Fruit fly (Drosophila melanogaster) whole organism, embryonic: ENCODE results near the gene Arpc5.
A peak's percentile ranks its signal among the peaks of the same experiment; 100 is the strongest.

Source experiments
- Ada2b ChIP-seq: fragments of 200-800 bp; sonication (Bioruptor generic); IDR thresholded peaks from 2 replicates; pipeline ENCODE4 v1.3.6; 2022; ENCODE audit warnings: missing biosample characterization, missing genetic modification characterization
- B-H2 ChIP-seq: fragments of 200-800 bp; sonication (Bioruptor generic); optimal IDR thresholded peaks from 2 replicates; lab custom pipeline; 2018; ENCODE audit warnings: missing biosample characterization, mild to moderate bottlenecking, missing genetic modification characterization
- CG10979 ChIP-seq: fragments of 200-800 bp; sonication (Bioruptor generic); optimal IDR thresholded peaks from 2 replicates; lab custom pipeline; 2018; ENCODE audit warnings: missing biosample characterization, mild to moderate bottlenecking, missing genetic modification characterization, moderate library complexity
- CG11085 ChIP-seq: fragments of 200-800 bp; sonication (Bioruptor generic); IDR thresholded peaks from 2 replicates; pipeline ENCODE4 v1.3.6; 2022; ENCODE audit warnings: missing biosample characterization, missing genetic modification characterization
- CG12219 ChIP-seq: fragments of 200-800 bp; sonication (Bioruptor generic); optimal IDR thresholded peaks from 3 replicates; lab custom pipeline; 2018; ENCODE audit warnings: missing biosample characterization, mild to moderate bottlenecking, missing genetic modification characterization
- CG13624 ChIP-seq: fragments of 200-800 bp; sonication (Bioruptor generic); optimal IDR thresholded peaks from 2 replicates; lab custom pipeline; 2016; ENCODE audit warnings: missing biosample characterization, missing genetic modification characterization
- CG14667 ChIP-seq: fragments of 200-800 bp; sonication (Bioruptor generic); IDR thresholded peaks from 2 replicates; pipeline ENCODE4 v1.3.6; 2022; ENCODE audit warnings: missing biosample characterization, missing genetic modification characterization
- CG15269 ChIP-seq: fragments of 200-800 bp; sonication (Bioruptor generic); optimal IDR thresholded peaks from 2 replicates; lab custom pipeline; 2018; ENCODE audit warnings: missing biosample characterization, mild to moderate bottlenecking, missing genetic modification characterization, moderate library complexity
- CG15601 ChIP-seq: fragments of 200-800 bp; sonication (Bioruptor generic); optimal IDR thresholded peaks from 3 replicates; lab custom pipeline; 2019; ENCODE audit warnings: missing biosample characterization, mild to moderate bottlenecking, missing genetic modification characterization, moderate library complexity
- CG16813 ChIP-seq: fragments of 200-800 bp; sonication (Bioruptor generic); IDR thresholded peaks from 3 replicates; pipeline ENCODE4 v1.3.6; 2022; ENCODE audit warnings: missing biosample characterization, missing genetic modification characterization; ENCODE audit not compliant: partially characterized antibody
- CG17385 ChIP-seq: fragments of 200-800 bp; sonication (Bioruptor generic); optimal IDR thresholded peaks from 3 replicates; lab custom pipeline; 2018; ENCODE audit warnings: missing biosample characterization, mild to moderate bottlenecking, missing genetic modification characterization
- CG1792 ChIP-seq: fragments of 200-800 bp; sonication (Bioruptor generic); optimal IDR thresholded peaks from 2 replicates; lab custom pipeline; 2016; ENCODE audit warnings: missing biosample characterization, missing genetic modification characterization
- CG18262 ChIP-seq: fragments of 200-800 bp; optimal IDR thresholded peaks from 3 replicates; lab custom pipeline; 2019; ENCODE audit warnings: missing biosample characterization, mild to moderate bottlenecking, missing genetic modification characterization, moderate library complexity
- CG34422 ChIP-seq: fragments of 200-800 bp; sonication (Bioruptor generic); IDR thresholded peaks from 3 replicates; pipeline ENCODE4 v1.3.6; 2022; ENCODE audit warnings: missing biosample characterization, missing genetic modification characterization
- CG3726 ChIP-seq: fragments of 200-800 bp; sonication (Bioruptor generic); IDR thresholded peaks from 3 replicates; pipeline ENCODE4, ENCODE4 v1.3.6; 2022; ENCODE audit warnings: missing biosample characterization, missing genetic modification characterization
- CG42726 ChIP-seq: fragments of 200-800 bp; sonication (Bioruptor generic); IDR thresholded peaks from 2 replicates; pipeline ENCODE4 v1.3.6; 2022; ENCODE audit warnings: missing biosample characterization, missing genetic modification characterization; ENCODE audit not compliant: partially characterized antibody
- CG4282 ChIP-seq: fragments of 200-800 bp; sonication (Bioruptor generic); optimal IDR thresholded peaks from 2 replicates; lab custom pipeline; 2016; ENCODE audit warnings: missing biosample characterization, missing genetic modification characterization
- CG4730 ChIP-seq: fragments of 200-800 bp; sonication (Bioruptor generic); IDR thresholded peaks from 2 replicates; pipeline ENCODE4 v1.3.6; 2022; ENCODE audit warnings: missing biosample characterization, missing genetic modification characterization
- CG7928 ChIP-seq: fragments of 200-800 bp; sonication (Bioruptor generic); optimal IDR thresholded peaks from 2 replicates; lab custom pipeline; 2017; ENCODE audit warnings: missing biosample characterization, mild to moderate bottlenecking, missing genetic modification characterization
- CG8359 ChIP-seq: fragments of 200-800 bp; sonication (Bioruptor generic); optimal IDR thresholded peaks from 2 replicates; lab custom pipeline; 2017; ENCODE audit warnings: missing biosample characterization, mild to moderate bottlenecking, missing genetic modification characterization, borderline replicate concordance
- CG9215 ChIP-seq: fragments of 200-800 bp; sonication (Bioruptor generic); IDR thresholded peaks from 2 replicates; pipeline ENCODE4 v1.3.6; 2022; ENCODE audit warnings: missing biosample characterization, missing genetic modification characterization
- D19B ChIP-seq: fragments of 200-800 bp; sonication (Bioruptor generic); optimal IDR thresholded peaks from 2 replicates; lab custom pipeline; 2017; ENCODE audit warnings: missing biosample characterization, mild to moderate bottlenecking, missing genetic modification characterization
- Dbx ChIP-seq: fragments of 200-800 bp; sonication (Bioruptor generic); IDR thresholded peaks from 3 replicates; pipeline ENCODE4 v1.3.6; 2022; ENCODE audit warnings: missing biosample characterization, missing genetic modification characterization
- Deaf1 ChIP-seq: fragments of 200-800 bp; optimal IDR thresholded peaks from 3 replicates; lab custom pipeline; 2019; ENCODE audit warnings: missing biosample characterization, mild to moderate bottlenecking, missing genetic modification characterization, moderate library complexity
- Ets65A ChIP-seq: fragments of 200-800 bp; sonication (Bioruptor generic); peaks from one replicate; lab custom pipeline; 2016; ENCODE audit warnings: missing biosample characterization, missing genetic modification characterization
- H15 ChIP-seq: fragments of 200-800 bp; sonication (Bioruptor generic); IDR thresholded peaks from 3 replicates; pipeline ENCODE4 v1.3.6; 2022; ENCODE audit warnings: missing biosample characterization, missing genetic modification characterization
- Hey ChIP-seq: fragments of 200-800 bp; sonication (Bioruptor generic); optimal IDR thresholded peaks from 3 replicates; lab custom pipeline; 2018; ENCODE audit warnings: missing biosample characterization, mild to moderate bottlenecking, missing genetic modification characterization
- Hmr ChIP-seq: fragments of 200-800 bp; sonication (Bioruptor generic); optimal IDR thresholded peaks from 3 replicates; lab custom pipeline; 2017; ENCODE audit warnings: mild to moderate bottlenecking, missing biosample characterization, missing genetic modification reagents, missing genetic modification characterization
- MTF-1 ChIP-seq: fragments of 200-800 bp; sonication (Bioruptor generic); optimal IDR thresholded peaks from 2 replicates; lab custom pipeline; 2018; ENCODE audit warnings: missing biosample characterization, mild to moderate bottlenecking, missing genetic modification characterization, borderline replicate concordance
- Max ChIP-seq: fragments of 200-800 bp; sonication (Bioruptor generic); optimal IDR thresholded peaks from 2 replicates; lab custom pipeline; 2016; ENCODE audit warnings: missing biosample characterization, mild to moderate bottlenecking, missing genetic modification characterization
- Sry-β ChIP-seq: fragments of 200-800 bp; sonication (Bioruptor generic); optimal IDR thresholded peaks from 2 replicates; lab custom pipeline; 2018; ENCODE audit warnings: missing biosample characterization, mild to moderate bottlenecking, missing genetic modification characterization, moderate library complexity
- Xbp1 ChIP-seq: fragments of 200-800 bp; sonication (Bioruptor generic); optimal IDR thresholded peaks from 3 replicates; lab custom pipeline; 2016; ENCODE audit warnings: missing biosample characterization, mild to moderate bottlenecking, missing genetic modification characterization
- ato ChIP-seq: fragments of 200-800 bp; sonication (Bioruptor generic); IDR thresholded peaks from 2 replicates; pipeline ENCODE4 v1.3.6; 2022; ENCODE audit warnings: missing biosample characterization, missing genetic modification characterization; ENCODE audit not compliant: partially characterized antibody
- cad ChIP-seq: fragments of >200 bp; optimal IDR thresholded peaks from 2 replicates; lab custom pipeline; 2017; ENCODE audit warnings: missing biosample characterization, missing genetic modification characterization
- chif ChIP-seq, 2 experiments: fragments of 200-800 bp; sonication (Bioruptor generic); optimal IDR thresholded peaks; 3 replicates each; lab custom pipeline; 2016; ENCODE audit warnings: missing biosample characterization in 2 of 2, missing genetic modification characterization in 2 of 2
- crp ChIP-seq, 2 experiments: fragments of 200-800 bp; sonication (Bioruptor generic); optimal IDR thresholded peaks; 2 replicates in 1 of 2; 3 replicates in 1 of 2; lab custom pipeline; 2017; ENCODE audit warnings: missing biosample characterization in 2 of 2, missing genetic modification characterization in 2 of 2, mild to moderate bottlenecking in 1 of 2, moderate library complexity in 1 of 2
- grau ChIP-seq: fragments of 200-800 bp; optimal IDR thresholded peaks from 3 replicates; lab custom pipeline; 2019; ENCODE audit warnings: missing biosample characterization, mild to moderate bottlenecking, missing genetic modification characterization, moderate library complexity
- hb ChIP-seq: fragments of 200-800 bp; sonication (Bioruptor generic); IDR thresholded peaks from 3 replicates; pipeline ENCODE4 v1.3.6; 2022; ENCODE audit warnings: missing biosample characterization, missing genetic modification characterization; ENCODE audit not compliant: partially characterized antibody
- hbn ChIP-seq: fragments of 200-800 bp; sonication (Bioruptor generic); IDR thresholded peaks from 2 replicates; pipeline ENCODE4 v1.3.6; 2022; ENCODE audit warnings: missing biosample characterization, missing genetic modification characterization; ENCODE audit not compliant: partially characterized antibody
- lab ChIP-seq: fragments of 200-800 bp; sonication (Bioruptor generic); optimal IDR thresholded peaks from 3 replicates; lab custom pipeline; 2017; ENCODE audit warnings: missing biosample characterization, missing genetic modification characterization, mild to moderate bottlenecking, moderate library complexity, missing genetic modification reagents
- lmd ChIP-seq: fragments of 200-800 bp; sonication (Bioruptor generic); IDR thresholded peaks from 2 replicates; pipeline ENCODE4 v1.3.6; 2022; ENCODE audit warnings: missing biosample characterization, missing genetic modification characterization
- nmo ChIP-seq: fragments of 200-800 bp; sonication (Bioruptor generic); optimal IDR thresholded peaks from 2 replicates; lab custom pipeline; 2018; ENCODE audit warnings: missing biosample characterization, mild to moderate bottlenecking, missing genetic modification characterization, moderate library complexity
- run ChIP-seq: fragments of 200-800 bp; sonication (Bioruptor generic); optimal IDR thresholded peaks from 3 replicates; lab custom pipeline; 2018; ENCODE audit warnings: missing biosample characterization, mild to moderate bottlenecking, missing genetic modification characterization
- shn ChIP-seq: fragments of 200-800 bp; sonication (Bioruptor generic); optimal IDR thresholded peaks from 3 replicates; lab custom pipeline; 2016; ENCODE audit warnings: missing biosample characterization, missing genetic modification characterization
- sr ChIP-seq: fragments of 200-800 bp; sonication (Bioruptor generic); IDR thresholded peaks from 3 replicates; pipeline ENCODE4 v1.3.6; 2022; ENCODE audit warnings: missing biosample characterization, missing genetic modification characterization
- ssp ChIP-seq: fragments of 200-800 bp; sonication (Bioruptor generic); IDR thresholded peaks from 2 replicates; pipeline ENCODE4 v1.3.6; 2022; ENCODE audit warnings: missing biosample characterization, missing genetic modification characterization
- tgo ChIP-seq: fragments of 200-800 bp; sonication (Bioruptor generic); IDR thresholded peaks from 3 replicates; pipeline ENCODE4 v1.3.6; 2022; ENCODE audit warnings: missing biosample characterization, missing genetic modification characterization
- trem ChIP-seq: fragments of 200-800 bp; optimal IDR thresholded peaks from 3 replicates; lab custom pipeline; 2019; ENCODE audit warnings: missing biosample characterization, mild to moderate bottlenecking, missing genetic modification characterization, moderate library complexity
- twi ChIP-seq: fragments of 200-800 bp; optimal IDR thresholded peaks from 2 replicates; lab custom pipeline; 2019; ENCODE audit warnings: missing biosample characterization, mild to moderate bottlenecking, missing genetic modification characterization, moderate library complexity
- zen ChIP-seq: fragments of 200-800 bp; sonication (Bioruptor generic); optimal IDR thresholded peaks from 3 replicates; lab custom pipeline; 2018; ENCODE audit warnings: missing biosample characterization, mild to moderate bottlenecking, missing genetic modification characterization, moderate library complexity

Arpc5 gene

DNA sequence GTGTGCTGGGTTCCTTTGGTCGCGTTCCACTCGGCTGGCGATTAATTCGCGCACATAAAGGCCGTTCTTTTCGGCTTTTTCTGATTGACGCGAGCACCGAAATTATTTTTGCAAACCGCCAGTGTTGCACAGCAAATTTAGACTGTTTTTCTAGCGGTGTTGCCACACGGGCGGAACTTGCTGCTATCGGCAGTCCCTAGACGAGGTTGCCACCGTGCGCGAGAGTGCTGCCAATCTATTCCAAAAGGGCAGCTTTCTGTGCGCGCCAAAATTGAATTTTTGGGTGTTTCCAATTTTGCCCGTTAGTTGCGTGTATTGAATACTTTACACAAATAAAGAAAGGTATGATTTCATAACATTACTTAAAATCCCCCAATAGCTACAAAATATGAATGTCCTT is 5.2 kb downstream of the Arpc5 start, which contains the start of gene Drp1 (continued):
- TF ChIP-seq Xbp1 = peak; percentile 57
- TF ChIP-seq twi (tag; lab: Kevin White, UChicago) = no peak
- peak; percentile 76 for TF ChIP-seq Hmr
- TF ChIP-seq hb = peak; percentile 58; the same call in 2 of the 3 replicates
- no peak for TF ChIP-seq Ada2b
- peak; percentile 61 for TF ChIP-seq ato (GFP tag; lab: Robert Waterston, UW)
- TF ChIP-seq run (tag; lab: Kevin White, UChicago) = no peak
- no peak for TF ChIP-seq D19B (GFP tag; lab: Kevin White, UChicago)
- peak; percentile 41 for TF ChIP-seq shn (GFP tag; lab: Kevin White, UChicago)
- TF ChIP-seq CG7928 (GFP tag; lab: Kevin White, UChicago) = peak; percentile 43
- no peak for TF ChIP-seq lab
- TF ChIP-seq crp (GFP tag; optimal IDR thresholded peaks at IDR 0.05; lab: Kevin White, UChicago) = peak in 1 of 2 experiments; percentile 71
- peak; percentile 16 for TF ChIP-seq zen (tag; lab: Kevin White, UChicago)
- TF ChIP-seq CG15269 = no peak
- peak; percentile 72 for TF ChIP-seq Dbx (GFP tag; lab: Robert Waterston, UW)
- TF ChIP-seq ssp (GFP tag; lab: Robert Waterston, UW) = no peak
- peak; percentile 50 for TF ChIP-seq CG13624 (GFP tag; lab: Kevin White, UChicago)
- peak; percentile 47; the same call in 1 of the 3 replicates for TF ChIP-seq H15
- TF ChIP-seq CG8359 (GFP tag; lab: Kevin White, UChicago) = no peak
- peak; percentile 75 for TF ChIP-seq CG16813
- peak; percentile 52; the same call in 1 of the 2 replicates for TF ChIP-seq CG11085 (GFP tag; lab: Robert Waterston, UW)
- TF ChIP-seq grau (tag; lab: Kevin White, UChicago) = peak; percentile 37
- no peak for TF ChIP-seq Sry-β
- no peak for TF ChIP-seq CG12219 (GFP tag; lab: Kevin White, UChicago)
- TF ChIP-seq Deaf1 = no peak
- peak; percentile 92 for TF ChIP-seq CG42726 (GFP tag; lab: Robert Waterston, UW)
- TF ChIP-seq tgo (GFP tag; lab: Robert Waterston, UW) = no peak
- peak; percentile 44; the same call in 1 of the 2 replicates for TF ChIP-seq lmd
- TF ChIP-seq CG3726 = no peak
- TF ChIP-seq CG9215 (GFP tag; lab: Robert Waterston, UW) = no peak; the same call in 1 of the 2 replicates
- no peak for TF ChIP-seq MTF-1 (GFP tag; lab: Kevin White, UChicago)
- no peak for TF ChIP-seq Max (GFP tag; lab: Kevin White, UChicago)
- TF ChIP-seq CG17385 (GFP tag; lab: Kevin White, UChicago) = peak; percentile 13
- TF ChIP-seq cad (GFP tag; lab: Kevin White, UChicago) = no peak
- TF ChIP-seq Ets65A (GFP tag; lab: Kevin White, UChicago) = peak; percentile 90
- peak; percentile 24 for TF ChIP-seq CG15601 (tag; lab: Kevin White, UChicago)
- peak; percentile 64 for TF ChIP-seq CG4282 (GFP tag; lab: Kevin White, UChicago)
- TF ChIP-seq B-H2 (GFP tag; lab: Kevin White, UChicago) = peak; percentile 71
- TF ChIP-seq CG34422 (GFP tag; lab: Robert Waterston, UW) = peak; percentile 76
- no peak for TF ChIP-seq sr (GFP tag; lab: Robert Waterston, UW)
- no peak for TF ChIP-seq CG14667 (GFP tag; lab: Robert Waterston, UW)
- no peak for TF ChIP-seq Hey (tag; lab: Kevin White, UChicago)
- peak; percentile 30 for TF ChIP-seq CG1792 (GFP tag; lab: Kevin White, UChicago)
- no peak for TF ChIP-seq CG10979 (tag; lab: Kevin White, UChicago)
- peak in 1 of 2 experiments; percentile 30 for TF ChIP-seq chif (GFP tag; optimal IDR thresholded peaks at IDR 0.05; lab: Kevin White, UChicago)
- TF ChIP-seq nmo (GFP tag; lab: Kevin White, UChicago) = peak; percentile 40
- peak; percentile 99 for TF ChIP-seq trem
- no peak for TF ChIP-seq CG18262 (tag; lab: Kevin White, UChicago)
- TF ChIP-seq hbn = peak; percentile 67
- no peak for TF ChIP-seq CG4730 (GFP tag; lab: Robert Waterston, UW)
